Worm (Caenorhabditis elegans) whole organism, young adult: ENCODE measurements around the gene D1054.8.

Source experiments
- B0019.2 ChIP-seq: fragments of 200-800 bp; sonication (Bioruptor generic); conservative IDR thresholded peaks from 2 replicates; pipeline ENCODE4 v1.3.6; 2022; ENCODE audit warnings: missing genetic modification reagents, missing genetic modification characterization, missing compliant biosample characterization
- C17E4.6 ChIP-seq: fragments of 200-800 bp; sonication (Bioruptor generic); IDR thresholded peaks from 2 replicates; pipeline ENCODE4 v1.3.6; 2022; ENCODE audit warnings: missing genetic modification reagents, missing genetic modification characterization, missing compliant biosample characterization
- F10E7.11 ChIP-seq: sonication (generic microtip); optimal IDR thresholded peaks from 2 replicates; lab custom pipeline; 2017; ENCODE audit warnings: mild to moderate bottlenecking, missing genetic modification characterization, moderate library complexity, missing compliant biosample characterization
- F52B5.7 ChIP-seq: sonication (generic microtip); optimal IDR thresholded peaks from 2 replicates; lab custom pipeline; 2016; ENCODE audit warnings: mild to moderate bottlenecking, missing genetic modification characterization, missing compliant biosample characterization
- K11D2.4 ChIP-seq: fragments of 200-800 bp; sonication (Bioruptor generic); IDR thresholded peaks from 2 replicates; pipeline ENCODE4 v1.3.6; 2022; ENCODE audit warnings: missing genetic modification reagents, missing genetic modification characterization, missing compliant biosample characterization
- T26A5.8 ChIP-seq: sonication (generic microtip); optimal IDR thresholded peaks from 2 replicates; lab custom pipeline; 2016; ENCODE audit warnings: missing genetic modification characterization, missing compliant biosample characterization
- Y67H2A.10 ChIP-seq: fragments of 200-800 bp; sonication (Bioruptor generic); conservative IDR thresholded peaks from 2 replicates; pipeline ENCODE4 v1.3.6; 2022; ENCODE audit warnings: missing genetic modification reagents, missing genetic modification characterization, missing compliant biosample characterization
- Y79H2A.3 ChIP-seq: fragments of 200-800 bp; sonication (Bioruptor generic); conservative IDR thresholded peaks from 2 replicates; pipeline ENCODE4 v1.3.6; 2022; ENCODE audit warnings: missing genetic modification reagents, missing genetic modification characterization, missing compliant biosample characterization
- atf-7 ChIP-seq: sonication (generic microtip); optimal IDR thresholded peaks from 2 replicates; lab custom pipeline; 2017; ENCODE audit warnings: mild to moderate bottlenecking, missing genetic modification characterization, missing compliant biosample characterization
- athp-1 ChIP-seq: sonication (generic microtip); optimal IDR thresholded peaks from 2 replicates; lab custom pipeline; 2017; ENCODE audit warnings: mild to moderate bottlenecking, missing genetic modification characterization, missing compliant biosample characterization
- attf-5 ChIP-seq: fragments of 200-800 bp; sonication (Bioruptor generic); optimal IDR thresholded peaks from 2 replicates; lab custom pipeline; 2018; ENCODE audit warnings: mild to moderate bottlenecking, missing genetic modification characterization, missing compliant biosample characterization
- bed-1 ChIP-seq: fragments of 200-800 bp; sonication (Bioruptor generic); IDR thresholded peaks from 2 replicates; pipeline ENCODE4 v1.3.6; 2022; ENCODE audit warnings: missing genetic modification reagents, missing genetic modification characterization, missing compliant biosample characterization
- bed-2 ChIP-seq: fragments of 200-800 bp; sonication (Bioruptor generic); IDR thresholded peaks from 2 replicates; pipeline ENCODE4 v1.3.6; 2022; ENCODE audit warnings: missing genetic modification reagents, missing genetic modification characterization, missing compliant biosample characterization
- dpff-1 ChIP-seq: sonication (generic microtip); optimal IDR thresholded peaks from 2 replicates; lab custom pipeline; 2017; ENCODE audit warnings: mild to moderate bottlenecking, missing genetic modification characterization, missing compliant biosample characterization
- fkh-3 ChIP-seq: sonication (generic microtip); optimal IDR thresholded peaks from 2 replicates; lab custom pipeline; 2016; ENCODE audit warnings: mild to moderate bottlenecking, missing genetic modification characterization, missing compliant biosample characterization
- hlh-12 ChIP-seq: sonication (generic microtip); optimal IDR thresholded peaks from 2 replicates; lab custom pipeline; 2016; ENCODE audit warnings: missing genetic modification characterization, missing compliant biosample characterization
- lag-1 ChIP-seq: fragments of 200-800 bp; sonication (Bioruptor generic); IDR thresholded peaks from 2 replicates; pipeline ENCODE4 v1.3.6; 2022; ENCODE audit warnings: missing genetic modification reagents, missing genetic modification characterization, missing compliant biosample characterization
- lin-54 ChIP-seq: fragments of 200-800 bp; sonication (Bioruptor generic); optimal IDR thresholded peaks from 2 replicates; lab custom pipeline; 2018; ENCODE audit warnings: mild to moderate bottlenecking, missing genetic modification characterization, missing compliant biosample characterization
- lir-1 ChIP-seq: fragments of 200-800 bp; sonication (Bioruptor generic); conservative IDR thresholded peaks from 2 replicates; pipeline ENCODE4 v1.3.6; 2022; ENCODE audit warnings: missing genetic modification reagents, missing genetic modification characterization, missing compliant biosample characterization
- lsy-27 ChIP-seq: sonication (generic microtip); optimal IDR thresholded peaks from 2 replicates; lab custom pipeline; 2017; ENCODE audit warnings: missing genetic modification characterization, mild to moderate bottlenecking, missing compliant biosample characterization, antibody characterized with exemption, missing genotype, borderline replicate concordance; ENCODE audit not compliant: insufficient read depth
- madf-6 ChIP-seq: fragments of 200-800 bp; sonication (Bioruptor generic); IDR thresholded peaks from 2 replicates; pipeline ENCODE4 v1.3.6; 2022; ENCODE audit warnings: missing genetic modification reagents, missing genetic modification characterization, missing compliant biosample characterization
- madf-8 ChIP-seq: fragments of 200-800 bp; sonication (Bioruptor generic); conservative IDR thresholded peaks from 2 replicates; pipeline ENCODE4 v1.3.6; 2022; ENCODE audit warnings: missing genetic modification reagents, missing genetic modification characterization, missing compliant biosample characterization
- mcd-1 ChIP-seq: fragments of 200-800 bp; sonication (Bioruptor generic); IDR thresholded peaks from 2 replicates; pipeline ENCODE4 v1.3.6; 2022; ENCODE audit warnings: missing genetic modification reagents, missing genetic modification characterization, missing compliant biosample characterization
- mxl-1 ChIP-seq: sonication (generic microtip); optimal IDR thresholded peaks from 2 replicates; lab custom pipeline; 2016; ENCODE audit warnings: missing genetic modification characterization, missing compliant biosample characterization
- nfya-2 ChIP-seq: fragments of 200-800 bp; sonication (Bioruptor generic); IDR thresholded peaks from 2 replicates; pipeline ENCODE4 v1.3.6; 2022; ENCODE audit warnings: missing genetic modification reagents, missing genetic modification characterization, missing compliant biosample characterization
- nfyb-1 ChIP-seq: fragments of 200-800 bp; sonication (Bioruptor generic); IDR thresholded peaks from 2 replicates; pipeline ENCODE4 v1.3.6; 2022; ENCODE audit warnings: missing genetic modification reagents, missing genetic modification characterization, missing compliant biosample characterization
- nhr-27 ChIP-seq: fragments of 200-800 bp; sonication (Bioruptor generic); optimal IDR thresholded peaks from 2 replicates; lab custom pipeline; 2018; ENCODE audit warnings: mild to moderate bottlenecking, missing genetic modification characterization, moderate library complexity, missing compliant biosample characterization
- nhr-80 ChIP-seq: sonication (generic microtip); optimal IDR thresholded peaks from 2 replicates; lab custom pipeline; 2016; ENCODE audit warnings: missing genetic modification characterization, missing compliant biosample characterization
- snpc-1.3 ChIP-seq: sonication (generic microtip); optimal IDR thresholded peaks from 2 replicates; lab custom pipeline; 2017; ENCODE audit warnings: missing genetic modification characterization, mild to moderate bottlenecking, missing compliant biosample characterization, antibody characterized with exemption, moderate library complexity, missing genotype, missing genetic modification reagents; ENCODE audit not compliant: insufficient read depth
- snpc-4 ChIP-seq, 5 experiments: fragments of 150-350 bp in 1 of 5; sonication (generic microtip) in 4 of 5; optimal IDR thresholded peaks; 2 replicates each; lab custom pipeline; 2014 to 2018; ENCODE audit warnings: missing genetic modification characterization in 5 of 5, missing biosample characterization in 3 of 5, antibody characterized with exemption in 2 of 5, mild to moderate bottlenecking in 2 of 5, missing compliant biosample characterization in 2 of 5, missing genotype in 2 of 5, moderate library complexity in 2 of 5, missing genetic modification reagents in 1 of 5
- somi-1 ChIP-seq: fragments of 200-800 bp; sonication (Bioruptor generic); optimal IDR thresholded peaks from 2 replicates; lab custom pipeline; 2018; ENCODE audit warnings: mild to moderate bottlenecking, missing genetic modification characterization, missing compliant biosample characterization
- zfh-2 ChIP-seq: fragments of 200-800 bp; sonication (Bioruptor generic); conservative IDR thresholded peaks from 2 replicates; pipeline ENCODE4 v1.3.6; 2022; ENCODE audit warnings: missing genetic modification reagents, missing genetic modification characterization, missing compliant biosample characterization
- zim-3 ChIP-seq: sonication (generic microtip); optimal IDR thresholded peaks from 2 replicates; lab custom pipeline; 2017; ENCODE audit warnings: mild to moderate bottlenecking, missing genetic modification characterization, moderate library complexity, missing compliant biosample characterization
- ztf-22 ChIP-seq: fragments of 200-800 bp; sonication (Bioruptor generic); optimal IDR thresholded peaks from 2 replicates; lab custom pipeline; 2018; ENCODE audit warnings: mild to moderate bottlenecking, missing genetic modification characterization, moderate library complexity, missing compliant biosample characterization
- ztf-28 ChIP-seq: fragments of 200-800 bp; sonication (Bioruptor generic); IDR thresholded peaks from 2 replicates; pipeline ENCODE4 v1.3.6; 2022; ENCODE audit warnings: missing genetic modification reagents, missing genetic modification characterization, missing compliant biosample characterization

D1054.8 gene

DNA sequence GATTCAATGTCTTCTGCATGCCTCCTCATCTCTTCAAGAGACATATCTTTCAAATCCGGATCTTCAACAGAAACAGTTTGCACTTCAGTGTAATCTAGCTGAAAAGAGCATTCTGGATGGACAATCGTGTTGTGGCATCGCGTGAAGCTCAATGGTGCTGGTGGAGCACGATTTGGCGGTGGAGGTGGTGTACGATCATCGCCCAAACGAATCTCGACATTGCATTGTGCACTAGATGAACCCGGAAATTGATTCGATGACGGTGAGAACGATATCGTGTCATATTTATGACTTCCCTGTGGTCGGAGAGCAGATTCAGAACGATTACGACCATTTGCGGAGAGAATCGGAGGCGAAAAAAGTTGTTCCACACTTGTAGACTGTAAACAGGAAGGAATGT lies 10.9 kb upstream of the D1054.8 start:
- TF ChIP-seq lin-54 (GFP tag; lab: Kevin White, UChicago) (no peak), bed-1 (GFP tag; lab: Robert Waterston, UW) (no peak), athp-1 (tag; lab: Kevin White, UChicago) (no peak), B0019.2 (GFP tag; lab: Robert Waterston, UW) (no peak), bed-2 (GFP tag; lab: Robert Waterston, UW) (no peak), C17E4.6 (GFP tag; lab: Robert Waterston, UW) (no peak), ztf-28 (GFP tag; lab: Robert Waterston, UW) (no peak), fkh-3 (tag; lab: Kevin White, UChicago) (no peak), ztf-22 (GFP tag; lab: Kevin White, UChicago) (no peak), dpff-1 (no peak), lag-1 (GFP tag; lab: Robert Waterston, UW) (no peak), hlh-12 (no peak), attf-5 (GFP tag; lab: Kevin White, UChicago) (no peak), F10E7.11 (tag; lab: Kevin White, UChicago) (no peak)

DNA sequence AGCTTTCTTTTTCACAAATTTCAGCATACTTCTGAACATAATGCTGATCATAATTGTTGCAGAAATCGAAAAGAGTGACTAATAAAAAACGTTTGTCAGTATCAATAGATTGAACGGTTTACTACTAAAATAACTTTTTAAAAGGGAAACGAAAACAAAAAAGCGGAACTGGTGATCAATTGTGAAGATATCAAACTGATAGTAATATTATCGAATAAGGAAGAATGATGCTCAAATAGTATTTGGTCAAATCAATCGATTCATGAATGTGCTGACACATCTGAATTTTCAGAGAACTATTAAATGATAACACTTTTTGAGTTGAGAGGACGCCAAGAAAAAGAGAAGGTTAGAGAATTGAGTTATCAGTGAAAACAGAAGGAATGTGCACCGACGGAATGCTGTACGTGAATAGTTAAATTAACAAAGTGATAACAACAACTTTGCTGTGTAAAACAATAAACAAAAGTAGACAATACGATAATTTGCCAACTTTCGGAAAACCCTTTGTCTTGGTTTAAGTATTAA lies 7.5 kb upstream of the D1054.8 start, which contains the start of gene D1054.5:
Gene D1054.5, minus strand, starts transcription at position 51 of the 528 bp plus-strand sequence.
- TF ChIP-seq nhr-80 (tag; lab: Kevin White, UChicago) (peak; percentile 78), mcd-1 (GFP tag; lab: Robert Waterston, UW) (no peak)

DNA sequence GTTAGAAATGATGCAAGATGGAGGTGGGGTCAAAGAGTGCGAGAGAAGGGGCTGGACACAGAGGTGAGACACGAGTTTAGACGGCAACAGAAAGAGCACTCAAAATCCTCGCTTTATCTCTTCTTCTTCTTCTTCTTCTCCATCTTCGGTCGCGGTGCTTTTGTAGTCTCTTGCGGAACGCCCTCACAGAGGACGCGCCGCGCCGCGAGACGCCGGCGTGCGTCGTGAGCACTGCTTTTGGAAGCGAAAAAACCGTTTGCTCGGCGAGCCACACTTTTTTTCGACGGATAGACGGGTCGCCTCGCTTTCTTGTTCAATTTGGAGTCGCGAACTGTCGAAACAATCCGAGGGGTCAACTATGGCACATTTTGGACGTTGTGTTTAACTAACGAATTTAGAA lies 6.8 kb downstream of the D1054.8 start, which contains the start of gene D1054.9:
Gene D1054.9, minus strand, starts transcription at position 137 of the 400 bp plus-strand sequence.
- TF ChIP-seq madf-8 (GFP tag; lab: Robert Waterston, UW) (no peak), zfh-2 (peak; percentile 89)

DNA sequence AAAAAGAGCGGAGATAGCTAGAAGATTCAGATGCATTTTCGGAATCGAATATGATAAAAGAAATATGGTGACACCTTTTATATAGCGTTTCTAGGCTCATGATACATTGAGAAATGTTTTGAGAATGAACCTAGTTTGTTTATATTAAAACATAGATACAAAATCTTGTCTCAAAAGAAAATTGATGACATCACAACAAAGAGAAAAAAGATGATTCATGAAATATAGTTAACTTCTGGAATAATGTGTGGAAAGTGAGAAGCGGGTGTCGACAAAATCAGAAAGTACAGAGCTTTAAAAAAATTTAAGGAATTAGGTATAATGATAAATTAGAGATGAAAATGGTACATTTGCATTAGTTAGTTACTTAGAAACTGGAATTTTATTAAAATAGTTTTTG lies 8.7 kb downstream of the D1054.8 start, which contains the start of gene D1054.10:
Gene D1054.10, minus strand, starts transcription at position 101 of the 400 bp plus-strand sequence.
- TF ChIP-seq somi-1 (GFP tag; lab: Kevin White, UChicago) (no peak), snpc-1.3 (tag; lab: Kevin White, UChicago) (no peak), Y79H2A.3 (no peak), F10E7.11 (tag; lab: Kevin White, UChicago) (no peak), F52B5.7 (tag; lab: Kevin White, UChicago) (no peak), nhr-27 (tag; lab: Kevin White, UChicago) (no peak), nfyb-1 (no peak), K11D2.4 (GFP tag; lab: Robert Waterston, UW) (no peak), atf-7 (tag; lab: Kevin White, UChicago) (no peak), mcd-1 (GFP tag; lab: Robert Waterston, UW) (no peak), mxl-1 (tag; lab: Kevin White, UChicago) (no peak), lir-1 (GFP tag; lab: Robert Waterston, UW) (no peak), lag-1 (GFP tag; lab: Robert Waterston, UW) (no peak), madf-6 (GFP tag; lab: Robert Waterston, UW) (no peak), zim-3 (no peak), snpc-4 (GFP tag; optimal IDR thresholded peaks at IDR 0.05; lab: Kevin White, UChicago) (no peak), snpc-4 (tag; optimal IDR thresholded peaks at IDR 0.05; lab: Kevin White, UChicago) (no peak), nfya-2 (GFP tag; lab: Robert Waterston, UW) (no peak), lsy-27 (no peak), T26A5.8 (tag; lab: Kevin White, UChicago) (no peak), Y67H2A.10 (no peak)
